Worm (Caenorhabditis elegans) whole organism, early embryonic: ENCODE measurements around the gene cyp-31A3.
"Not testable (repeated sequence)": the region's sequence is repeated elsewhere in the genome, so short reads cannot be mapped to it uniquely, and the experiment has no call there.

ENCODE experiments used
- B0310.2 ChIP-seq: sonication (generic microtip); optimal IDR thresholded peaks from 2 replicates; lab custom pipeline; 2016; ENCODE audit warnings: mild to moderate bottlenecking, missing genetic modification characterization, missing compliant biosample characterization
- F13C5.2 ChIP-seq: sonication (generic microtip); optimal IDR thresholded peaks from 2 replicates; lab custom pipeline; 2017; ENCODE audit warnings: mild to moderate bottlenecking, missing genetic modification characterization, inconsistent platforms, missing compliant biosample characterization
- aly-1 ChIP-seq: sonication (generic microtip); optimal IDR thresholded peaks from 2 replicates; lab custom pipeline; 2016; ENCODE audit warnings: missing genetic modification characterization, missing compliant biosample characterization
- ama-1 ChIP-seq: fragments of 150-350 bp; optimal IDR thresholded peaks from 2 replicates; lab custom pipeline; 2014
- ceh-13 ChIP-seq: fragments of 200-800 bp; sonication (Bioruptor generic); optimal IDR thresholded peaks from 2 replicates; lab custom pipeline; 2018; ENCODE audit warnings: mild to moderate bottlenecking, missing genetic modification characterization, missing compliant biosample characterization
- ceh-36 ChIP-seq: sonication (generic microtip); optimal IDR thresholded peaks from 2 replicates; lab custom pipeline; 2016; ENCODE audit warnings: missing genetic modification characterization, inconsistent platforms, missing compliant biosample characterization
- ets-7 ChIP-seq: sonication (generic microtip); optimal IDR thresholded peaks from 2 replicates; lab custom pipeline; 2016; ENCODE audit warnings: missing genotype, missing genetic modification characterization, missing compliant biosample characterization
- flt-1 ChIP-seq: fragments of 200-800 bp; sonication (Bioruptor generic); IDR thresholded peaks from 2 replicates; pipeline ENCODE4 v1.3.6; 2022; ENCODE audit warnings: missing genetic modification characterization, missing compliant biosample characterization
- hmbx-1 ChIP-seq: sonication (generic microtip); optimal IDR thresholded peaks from 2 replicates; lab custom pipeline; 2016; ENCODE audit warnings: mild to moderate bottlenecking, missing genetic modification characterization, missing compliant biosample characterization
- hmg-4 ChIP-seq: fragments of 200-800 bp; sonication (Bioruptor generic); optimal IDR thresholded peaks from 2 replicates; lab custom pipeline; 2018; ENCODE audit warnings: mild to moderate bottlenecking, missing genetic modification characterization, missing compliant biosample characterization
- hnd-1 ChIP-seq: sonication (generic microtip); optimal IDR thresholded peaks from 2 replicates; lab custom pipeline; 2016; ENCODE audit warnings: missing genetic modification characterization, missing compliant biosample characterization
- pes-1 ChIP-seq: fragments of 200-800 bp; sonication (Bioruptor generic); IDR thresholded peaks from 2 replicates; pipeline ENCODE4 v1.3.6; 2022; ENCODE audit warnings: missing genetic modification reagents, missing genetic modification characterization, missing compliant biosample characterization
- scrt-1 ChIP-seq: fragments of 200-800 bp; sonication (Bioruptor generic); IDR thresholded peaks from 2 replicates; pipeline ENCODE4 v1.3.6; 2022; ENCODE audit warnings: missing genetic modification characterization, missing compliant biosample characterization
- sea-1 ChIP-seq: fragments of 200-800 bp; sonication (Bioruptor generic); conservative IDR thresholded peaks from 2 replicates; pipeline ENCODE4 v1.3.6; 2022; ENCODE audit warnings: missing genetic modification characterization, missing compliant biosample characterization
- tbx-11 ChIP-seq: fragments of 200-800 bp; sonication (Bioruptor generic); IDR thresholded peaks from 2 replicates; pipeline ENCODE4 v1.3.6; 2022; ENCODE audit warnings: missing genetic modification characterization, missing compliant biosample characterization
- tbx-37 ChIP-seq: fragments of 200-800 bp; sonication (Bioruptor generic); conservative IDR thresholded peaks from 2 replicates; pipeline ENCODE4 v1.3.6; 2022; ENCODE audit warnings: missing genetic modification reagents, missing genetic modification characterization, missing compliant biosample characterization
- tra-4 ChIP-seq: sonication (generic microtip); optimal IDR thresholded peaks from 2 replicates; lab custom pipeline; 2017; ENCODE audit warnings: missing genetic modification characterization, missing compliant biosample characterization

Gene cyp-31A3

DNA sequence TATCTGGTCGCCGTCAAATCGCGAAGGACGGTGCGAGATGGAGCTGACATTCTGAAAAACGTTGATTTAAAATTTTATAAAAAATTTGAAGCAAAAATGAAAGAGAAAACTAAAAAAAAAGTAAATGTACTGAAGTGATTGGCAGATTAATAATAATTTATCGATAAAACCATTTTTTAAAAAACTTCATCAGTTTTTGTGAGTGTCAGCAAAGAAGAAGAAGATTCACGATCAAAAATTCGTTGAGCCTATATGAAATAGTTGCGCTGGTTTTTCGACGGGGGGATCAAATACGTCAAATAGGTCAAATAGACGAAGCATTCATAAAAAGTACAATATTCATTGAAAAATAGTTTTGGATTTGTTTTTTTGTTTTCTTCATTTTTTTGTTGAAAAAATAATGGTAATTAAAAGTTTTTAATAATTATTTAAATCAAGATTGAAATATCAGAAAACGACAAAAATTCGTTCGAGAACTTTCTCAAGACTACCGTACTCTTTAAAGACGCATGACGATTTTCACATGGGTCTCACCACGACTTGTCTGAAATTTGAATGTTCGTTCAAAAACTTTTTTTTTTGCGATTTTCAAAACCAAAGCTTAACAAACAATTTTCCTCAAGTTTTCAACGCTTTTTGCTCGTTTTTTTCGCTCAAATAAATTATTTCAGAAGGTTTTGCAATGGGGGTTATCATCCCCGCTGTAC is at the start of gene cyp-31A3, which contains the start of gene memi-1:
Gene cyp-31A3, plus strand, starts transcription at position 672 of the 707 bp plus-strand sequence.
Gene memi-1, minus strand, starts transcription at position 51 of the 707 bp plus-strand sequence.
- no peak for TF ChIP-seq F13C5.2
- TF ChIP-seq scrt-1 (GFP tag; lab: Robert Waterston, UW): no peak
- TF ChIP-seq ceh-13 (GFP tag; lab: Kevin White, UChicago): no peak
- no peak for TF ChIP-seq ets-7 (tag; lab: Kevin White, UChicago)

DNA sequence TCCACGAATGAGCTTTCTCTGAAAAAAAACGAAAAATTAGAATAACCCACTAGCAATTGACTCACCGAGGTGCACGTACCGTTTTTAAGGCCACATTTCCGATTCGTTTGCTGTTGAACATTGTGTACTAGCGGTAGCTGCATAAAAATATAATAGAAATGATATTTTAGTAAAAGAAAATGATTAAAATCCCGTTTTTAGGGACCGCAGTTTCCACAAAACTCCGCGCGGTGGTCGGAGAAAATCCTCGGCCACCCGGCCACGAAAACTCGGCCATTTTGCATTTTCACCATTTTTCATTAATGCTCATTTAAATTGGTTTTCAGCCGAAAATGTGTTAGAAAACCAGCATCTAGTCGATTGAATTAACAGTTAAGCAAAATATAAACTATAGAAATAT is 48.5 kb upstream of the cyp-31A3 start, which contains the start of gene yars-2:
Gene yars-2, minus strand, starts transcription at position 249 of the 400 bp plus-strand sequence.
- TF ChIP-seq ceh-13 (GFP tag; lab: Kevin White, UChicago): no peak
- no peak for TF ChIP-seq scrt-1 (GFP tag; lab: Robert Waterston, UW)
- peak; percentile 61; the same call in 1 of the 2 replicates for TF ChIP-seq pes-1 (GFP tag; lab: Robert Waterston, UW)
- no peak for TF ChIP-seq ets-7 (tag; lab: Kevin White, UChicago)
- TF ChIP-seq hmbx-1: no peak
- peak; percentile 23 for TF ChIP-seq ceh-36 (tag; lab: Kevin White, UChicago)
- peak; percentile 68 for TF ChIP-seq tbx-37
- peak; percentile 65 for TF ChIP-seq ama-1 (lab: Kevin White, UChicago)

DNA sequence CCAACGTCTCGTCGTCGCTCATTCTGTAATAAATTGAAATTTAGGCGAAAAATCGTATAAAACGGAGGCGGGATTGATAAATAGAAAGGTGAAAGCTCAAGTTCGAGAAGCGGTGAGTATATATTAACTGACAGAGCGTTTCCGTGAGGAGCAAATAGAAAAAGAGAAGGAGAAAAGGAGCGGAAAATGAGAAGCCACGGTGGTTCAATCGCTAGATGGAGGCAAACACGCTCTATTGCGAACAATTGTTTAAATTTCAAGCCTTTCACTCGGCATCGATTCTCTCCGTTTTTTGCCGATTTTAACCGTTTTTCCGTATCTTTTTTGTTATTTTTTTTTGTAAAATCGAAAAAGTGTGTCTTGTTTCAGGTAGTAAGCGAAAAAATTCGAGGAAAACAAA is 45.1 kb upstream of the cyp-31A3 start, which contains the start of gene miro-1:
Gene miro-1, minus strand, starts transcription at position 23 of the 400 bp plus-strand sequence.
- not testable (repeated sequence) for TF ChIP-seq flt-1 (GFP tag; lab: Robert Waterston, UW); ets-7 (tag; lab: Kevin White, UChicago); ama-1 (lab: Kevin White, UChicago)

DNA sequence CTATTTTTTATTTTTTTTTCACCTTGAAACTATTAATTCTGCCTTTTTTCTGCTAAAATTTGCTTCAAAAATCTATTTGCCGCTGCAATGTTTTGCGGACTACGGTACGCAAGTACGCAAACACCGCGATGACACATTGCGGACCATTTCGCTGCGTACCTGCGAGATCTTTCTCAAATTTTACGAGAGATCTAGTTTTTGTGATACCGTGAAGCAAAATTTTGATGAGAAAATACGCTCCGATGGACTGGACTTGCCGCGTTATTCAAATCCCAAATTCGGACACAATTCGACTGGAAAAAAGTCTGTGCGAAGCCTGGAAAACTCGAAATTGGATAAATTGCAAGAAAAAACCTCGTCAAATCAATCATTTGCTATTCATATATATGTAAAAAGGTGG is 40.3 kb upstream of the cyp-31A3 start:
- peak; percentile 22; the same call in 1 of the 2 replicates for TF ChIP-seq pes-1 (GFP tag; lab: Robert Waterston, UW)

ce11 chrIV:4723687-4724086 is 37.2 kb upstream of the cyp-31A3 start:
- TF ChIP-seq scrt-1 (GFP tag; lab: Robert Waterston, UW): no peak

DNA sequence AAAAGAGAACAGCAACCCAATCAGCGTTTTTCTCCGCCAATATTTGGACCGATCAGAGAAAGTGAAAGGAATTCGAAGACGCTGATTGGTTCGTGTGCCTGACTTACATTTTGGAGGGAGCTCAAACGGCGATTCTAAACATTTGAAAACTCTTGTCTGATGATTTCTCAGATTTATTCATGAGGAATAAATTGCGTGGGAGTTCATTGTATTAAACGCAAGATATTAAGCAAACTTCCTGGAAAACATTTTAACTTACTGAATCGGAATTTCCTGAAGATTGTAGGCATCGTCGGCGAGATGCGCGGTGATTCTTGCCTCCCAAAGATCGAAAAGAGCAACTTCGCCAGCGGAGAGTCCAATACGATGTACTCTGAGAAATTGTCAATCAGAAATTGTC is 36.3 kb upstream of the cyp-31A3 start, which contains the start of gene K08F11.1:
Gene K08F11.1, plus strand, starts transcription at position 301 of the 400 bp plus-strand sequence.
- no peak for TF ChIP-seq hmg-4 (GFP tag; lab: Kevin White, UChicago)
- TF ChIP-seq ets-7 (tag; lab: Kevin White, UChicago): no peak
- TF ChIP-seq ama-1 (lab: Kevin White, UChicago): no peak
- TF ChIP-seq ceh-36 (tag; lab: Kevin White, UChicago): no peak
- no peak for TF ChIP-seq pes-1 (GFP tag; lab: Robert Waterston, UW)

DNA sequence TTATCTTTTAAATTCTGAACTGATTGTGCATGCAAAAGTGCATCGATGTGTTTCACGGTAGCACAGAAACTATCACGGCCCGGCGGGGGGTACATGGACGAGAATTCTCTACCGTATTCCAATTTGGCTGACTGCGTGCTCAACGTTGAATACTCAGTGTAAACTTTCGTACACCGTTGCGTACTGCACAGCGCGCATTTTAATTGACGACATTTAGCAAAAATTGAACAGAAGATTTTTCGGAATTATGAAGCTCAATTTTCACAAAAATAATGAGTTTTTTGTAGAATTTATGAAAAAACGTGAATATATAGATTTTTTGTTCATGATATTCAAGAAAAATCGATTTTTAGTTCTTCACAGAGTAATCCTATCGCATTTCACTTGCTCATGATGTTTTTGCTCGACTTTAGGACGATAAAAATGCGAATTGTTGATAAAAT is 35.4 kb upstream of the cyp-31A3 start:
- TF ChIP-seq flt-1 (GFP tag; lab: Robert Waterston, UW) (0 out of 2 replicates have a peak, but pooled peaks have one; percentile 38), pes-1 (GFP tag; lab: Robert Waterston, UW) (peak; percentile 72), sea-1 (0 out of 2 replicates have a peak, but pooled peaks have one; percentile 50), scrt-1 (GFP tag; lab: Robert Waterston, UW) (peak; percentile 74), tbx-37 (peak; percentile 67; the same call in 1 of the 2 replicates)

- TF ChIP-seq F13C5.2: peak; percentile 3
- TF ChIP-seq scrt-1 (GFP tag; lab: Robert Waterston, UW): peak; percentile 51; the same call in 1 of the 2 replicates
- 0 out of 2 replicates have a peak, but pooled peaks have one; percentile 50 for TF ChIP-seq tbx-11 (GFP tag; lab: Robert Waterston, UW)
- peak; percentile 73 for TF ChIP-seq pes-1 (GFP tag; lab: Robert Waterston, UW)
- peak; percentile 67; the same call in 1 of the 2 replicates for TF ChIP-seq sea-1
- peak; percentile 56; the same call in 1 of the 2 replicates for TF ChIP-seq tbx-37
Measured at ce11 chrIV:4727935-4728334, 32.9 kb upstream of the cyp-31A3 start.

- TF ChIP-seq hnd-1 (tag; lab: Kevin White, UChicago): no peak
- no peak for TF ChIP-seq F13C5.2
- TF ChIP-seq B0310.2 (tag; lab: Kevin White, UChicago): no peak
- TF ChIP-seq hmg-4 (GFP tag; lab: Kevin White, UChicago): no peak
- TF ChIP-seq tbx-37: no peak
- no peak for TF ChIP-seq aly-1 (tag; lab: Kevin White, UChicago)
- no peak for TF ChIP-seq ets-7 (tag; lab: Kevin White, UChicago)
- TF ChIP-seq tra-4 (tag; lab: Kevin White, UChicago): no peak
Measured at ce11 chrIV:4737258-4737657, 23.6 kb upstream of the cyp-31A3 start, which contains the start of gene fbxb-78. Gene fbxb-78 (plus strand): TSS chrIV:4737558.
